Worm (Caenorhabditis elegans) whole organism, L1 larva: ENCODE data around the gene wht-1.

ENCODE experiments used
- C16A3.4 ChIP-seq: fragments of 150-350 bp; optimal IDR thresholded peaks from 2 replicates; lab custom pipeline; 2014; ENCODE audit warnings: missing biosample characterization, missing genetic modification characterization
- C34B4.2 ChIP-seq: sonication (generic microtip); optimal IDR thresholded peaks from 2 replicates; lab custom pipeline; 2017; ENCODE audit warnings: mild to moderate bottlenecking, missing genetic modification characterization, missing compliant biosample characterization
- F16B12.6 ChIP-seq: fragments of 150-350 bp; optimal IDR thresholded peaks from 2 replicates; lab custom pipeline; 2014; ENCODE audit warnings: missing biosample characterization, missing genetic modification characterization
- Y116A8C.19 ChIP-seq: sonication (generic microtip); optimal IDR thresholded peaks from 2 replicates; lab custom pipeline; 2016; ENCODE audit warnings: missing compliant biosample characterization, missing genetic modification characterization, borderline replicate concordance
- aha-1 ChIP-seq: fragments of 150-350 bp; optimal IDR thresholded peaks from 2 replicates; lab custom pipeline; 2014; ENCODE audit warnings: missing biosample characterization, missing genetic modification characterization
- alr-1 ChIP-seq: fragments of 200-800 bp; sonication (Bioruptor generic); optimal IDR thresholded peaks from 2 replicates; lab custom pipeline; 2018; ENCODE audit warnings: borderline replicate concordance, mild to moderate bottlenecking, missing genetic modification characterization, missing compliant biosample characterization
- aly-2 ChIP-seq: fragments of 150-350 bp; optimal IDR thresholded peaks from 2 replicates; lab custom pipeline; 2014; ENCODE audit warnings: missing biosample characterization, missing genetic modification characterization
- ama-1 ChIP-seq: fragments of 150-350 bp; optimal IDR thresholded peaks from 2 replicates; lab custom pipeline; 2014
- blmp-1 ChIP-seq: fragments of 150-350 bp; optimal IDR thresholded peaks from 2 replicates; lab custom pipeline; 2014; ENCODE audit warnings: missing biosample characterization, missing genetic modification characterization
- ceh-63 ChIP-seq: fragments of 200-800 bp; sonication (Bioruptor generic); optimal IDR thresholded peaks from 2 replicates; lab custom pipeline; 2018; ENCODE audit warnings: mild to moderate bottlenecking, missing genetic modification characterization, missing compliant biosample characterization
- ceh-8 ChIP-seq: fragments of 200-800 bp; sonication (Bioruptor generic); optimal IDR thresholded peaks from 2 replicates; lab custom pipeline; 2018; ENCODE audit warnings: mild to moderate bottlenecking, missing genetic modification characterization, moderate library complexity, missing compliant biosample characterization
- ceh-88 ChIP-seq: fragments of 200-800 bp; sonication (Bioruptor generic); IDR thresholded peaks from 2 replicates; pipeline ENCODE4 v1.3.6; 2022; ENCODE audit warnings: missing genetic modification characterization, missing compliant biosample characterization
- ceh-90 ChIP-seq: sonication (generic microtip); optimal IDR thresholded peaks from 2 replicates; lab custom pipeline; 2016; ENCODE audit warnings: missing genetic modification characterization, missing compliant biosample characterization
- ces-1 ChIP-seq: fragments of 150-350 bp; optimal IDR thresholded peaks from 2 replicates; lab custom pipeline; 2014; ENCODE audit warnings: missing biosample characterization, missing genetic modification reagents, missing genetic modification characterization
- dsc-1 ChIP-seq: sonication (generic microtip); optimal IDR thresholded peaks from 2 replicates; lab custom pipeline; 2016; ENCODE audit warnings: mild to moderate bottlenecking, missing genetic modification characterization, missing compliant biosample characterization
- efl-1 ChIP-seq, 4 experiments: fragments of 150-350 bp; optimal IDR thresholded peaks in 3 of 4; peaks in 1 of 4; 1 replicate in 1 of 4; 2 replicates in 3 of 4; lab custom pipeline; 2014; ENCODE audit warnings: missing biosample characterization in 2 of 4, missing genetic modification characterization in 2 of 4, missing genetic modification reagents in 2 of 4
- efl-3 ChIP-seq: fragments of 200-800 bp; sonication (Bioruptor generic); optimal IDR thresholded peaks from 2 replicates; lab custom pipeline; 2018; ENCODE audit warnings: mild to moderate bottlenecking, missing genetic modification characterization, missing compliant biosample characterization
- egl-13 ChIP-seq: sonication (generic microtip); optimal IDR thresholded peaks from 2 replicates; lab custom pipeline; 2016; ENCODE audit warnings: missing genotype, missing genetic modification reagents, missing genetic modification characterization, missing compliant biosample characterization
- egl-27 ChIP-seq, 2 experiments: fragments of 150-350 bp in 1 of 2; sonication (generic microtip); optimal IDR thresholded peaks; 3 replicates each; lab custom pipeline; 2017 to 2018; ENCODE audit warnings: missing biosample characterization in 2 of 2, missing genetic modification characterization in 2 of 2, missing genetic modification reagents in 2 of 2
- fkh-10 ChIP-seq: sonication (generic microtip); optimal IDR thresholded peaks from 2 replicates; lab custom pipeline; 2017; ENCODE audit warnings: missing biosample characterization, missing genetic modification reagents, missing genetic modification characterization
- fkh-8 ChIP-seq: sonication (generic microtip); optimal IDR thresholded peaks from 2 replicates; lab custom pipeline; 2016; ENCODE audit warnings: mild to moderate bottlenecking, missing genetic modification characterization, missing compliant biosample characterization
- grh-1 ChIP-seq: fragments of 200-800 bp; sonication (Bioruptor generic); IDR thresholded peaks from 2 replicates; pipeline ENCODE4 v1.3.6; 2022; ENCODE audit warnings: missing genetic modification reagents, missing genetic modification characterization, missing compliant biosample characterization
- hlh-4 ChIP-seq: sonication (generic microtip); optimal IDR thresholded peaks from 2 replicates; lab custom pipeline; 2016; ENCODE audit warnings: mild to moderate bottlenecking, missing genetic modification characterization, missing compliant biosample characterization
- hpl-2 ChIP-seq: fragments of 150-350 bp; optimal IDR thresholded peaks from 2 replicates; lab custom pipeline; 2014; ENCODE audit warnings: missing biosample characterization, missing genetic modification reagents, missing genetic modification characterization
- irx-1 ChIP-seq: sonication (generic microtip); optimal IDR thresholded peaks from 2 replicates; lab custom pipeline; 2016; ENCODE audit warnings: missing genetic modification characterization, missing compliant biosample characterization
- lin-13 ChIP-seq: fragments of 150-350 bp; optimal IDR thresholded peaks from 2 replicates; lab custom pipeline; 2014; ENCODE audit warnings: missing biosample characterization, missing genetic modification reagents, missing genetic modification characterization
- lin-14 ChIP-seq: fragments of 200-800 bp; sonication (Bioruptor generic); optimal IDR thresholded peaks from 2 replicates; lab custom pipeline; 2018; ENCODE audit warnings: mild to moderate bottlenecking, missing genetic modification characterization, moderate library complexity, missing compliant biosample characterization
- lin-35 ChIP-seq, 2 experiments: fragments of 150-350 bp; optimal IDR thresholded peaks; 2 replicates each; lab custom pipeline; 2014; ENCODE audit warnings: missing biosample characterization in 2 of 2, missing genetic modification characterization in 2 of 2, missing genetic modification reagents in 2 of 2
- lin-39 ChIP-seq: fragments of 150-350 bp; optimal IDR thresholded peaks from 2 replicates; lab custom pipeline; 2014; ENCODE audit warnings: missing biosample characterization, missing genetic modification reagents, missing genetic modification characterization
- lsy-2 ChIP-seq, 2 experiments: fragments of 150-350 bp; optimal IDR thresholded peaks; 2 replicates each; lab custom pipeline; 2014; ENCODE audit warnings: missing biosample characterization in 2 of 2, missing genetic modification characterization in 2 of 2
- mep-1 ChIP-seq: fragments of 150-350 bp; optimal IDR thresholded peaks from 2 replicates; lab custom pipeline; 2014; ENCODE audit warnings: missing biosample characterization, missing genetic modification characterization
- nhr-19 ChIP-seq: fragments of 200-800 bp; sonication (Bioruptor generic); conservative IDR thresholded peaks from 2 replicates; pipeline ENCODE4 v1.3.6; 2022; ENCODE audit warnings: missing genetic modification characterization, missing compliant biosample characterization
- nhr-20 ChIP-seq: sonication (generic microtip); optimal IDR thresholded peaks from 2 replicates; lab custom pipeline; 2016; ENCODE audit warnings: mild to moderate bottlenecking, missing genetic modification characterization, missing compliant biosample characterization
- nhr-28 ChIP-seq: fragments of 150-350 bp; optimal IDR thresholded peaks from 2 replicates; lab custom pipeline; 2014; ENCODE audit warnings: missing biosample characterization, missing genetic modification characterization
- nhr-47 ChIP-seq: sonication (generic microtip); optimal IDR thresholded peaks from 2 replicates; lab custom pipeline; 2016; ENCODE audit warnings: mild to moderate bottlenecking, missing genetic modification characterization, moderate library complexity, missing compliant biosample characterization
- nhr-71 ChIP-seq: sonication (generic microtip); optimal IDR thresholded peaks from 2 replicates; lab custom pipeline; 2016; ENCODE audit warnings: mild to moderate bottlenecking, missing genetic modification characterization, moderate library complexity, missing compliant biosample characterization
- nhr-77 ChIP-seq: fragments of 150-350 bp; optimal IDR thresholded peaks from 2 replicates; lab custom pipeline; 2014; ENCODE audit warnings: missing biosample characterization, missing genetic modification characterization
- nhr-85 ChIP-seq: sonication (generic microtip); peaks from one replicate; lab custom pipeline; 2016; ENCODE audit warnings: missing genetic modification characterization, inconsistent platforms, missing compliant biosample characterization
- pax-3 ChIP-seq: fragments of 200-800 bp; sonication (Bioruptor generic); optimal IDR thresholded peaks from 2 replicates; lab custom pipeline; 2018; ENCODE audit warnings: mild to moderate bottlenecking, missing genetic modification characterization, moderate library complexity, missing compliant biosample characterization
- rnt-1 ChIP-seq: sonication (generic microtip); optimal IDR thresholded peaks from 2 replicates; lab custom pipeline; 2016; ENCODE audit warnings: mild to moderate bottlenecking, missing genetic modification characterization, moderate library complexity, missing compliant biosample characterization
- skn-1 ChIP-seq: fragments of 150-350 bp; optimal IDR thresholded peaks from 2 replicates; lab custom pipeline; 2014; ENCODE audit warnings: missing biosample characterization, missing genetic modification characterization
- snu-23 ChIP-seq: sonication (generic microtip); optimal IDR thresholded peaks from 2 replicates; lab custom pipeline; 2016; ENCODE audit warnings: missing genetic modification characterization, missing compliant biosample characterization
- sptf-1 ChIP-seq: fragments of 150-350 bp; optimal IDR thresholded peaks from 2 replicates; lab custom pipeline; 2014; ENCODE audit warnings: missing biosample characterization, missing genetic modification characterization
- sup-37 ChIP-seq: fragments of 200-800 bp; sonication (Bioruptor generic); optimal IDR thresholded peaks from 2 replicates; lab custom pipeline; 2018; ENCODE audit warnings: mild to moderate bottlenecking, missing genetic modification characterization, missing compliant biosample characterization
- swsn-7 ChIP-seq: sonication (generic microtip); optimal IDR thresholded peaks from 2 replicates; lab custom pipeline; 2016; ENCODE audit warnings: missing genetic modification characterization, missing compliant biosample characterization
- unc-62 ChIP-seq: fragments of 150-350 bp; optimal IDR thresholded peaks from 2 replicates; lab custom pipeline; 2014; ENCODE audit warnings: missing biosample characterization, missing genetic modification reagents, missing genetic modification characterization
- unc-86 ChIP-seq: sonication (generic microtip); optimal IDR thresholded peaks from 2 replicates; lab custom pipeline; 2016; ENCODE audit warnings: missing genetic modification characterization, missing compliant biosample characterization
- vab-15 ChIP-seq: sonication (generic microtip); optimal IDR thresholded peaks from 2 replicates; lab custom pipeline; 2017; ENCODE audit warnings: missing genotype, mild to moderate bottlenecking, missing genetic modification characterization, missing compliant biosample characterization
- xbp-1 ChIP-seq: sonication (generic microtip); optimal IDR thresholded peaks from 2 replicates; lab custom pipeline; 2016; ENCODE audit warnings: missing genetic modification characterization, missing compliant biosample characterization
- zip-4 ChIP-seq: fragments of 200-800 bp; sonication (Bioruptor generic); optimal IDR thresholded peaks from 2 replicates; lab custom pipeline; 2018; ENCODE audit warnings: mild to moderate bottlenecking, missing genetic modification characterization, moderate library complexity, missing compliant biosample characterization
- ztf-11 ChIP-seq, 2 experiments: sonication (generic microtip); optimal IDR thresholded peaks; 2 replicates each; lab custom pipeline; 2016 to 2017; ENCODE audit warnings: missing genetic modification characterization in 2 of 2, missing biosample characterization in 1 of 2, missing compliant biosample characterization in 1 of 2
- ztf-4 ChIP-seq: fragments of 150-350 bp; optimal IDR thresholded peaks from 2 replicates; lab custom pipeline; 2014; ENCODE audit warnings: missing biosample characterization, missing genetic modification characterization

Gene wht-1

ce11 chrIII:6078917-6079316, 8.6 kb downstream of the wht-1 start:
- TF ChIP-seq swsn-7 (tag; lab: Kevin White, UChicago) (peak; percentile 16), aha-1 (tag; lab: Kevin White, UChicago) (no peak), mep-1 (tag; lab: Kevin White, UChicago) (peak; percentile 25), aly-2 (tag; lab: Kevin White, UChicago) (no peak), nhr-85 (tag; lab: Kevin White, UChicago) (no peak), xbp-1 (tag; lab: Kevin White, UChicago) (no peak), nhr-71 (tag; lab: Kevin White, UChicago) (peak; percentile 32), dsc-1 (tag; lab: Kevin White, UChicago) (no peak), rnt-1 (tag; lab: Kevin White, UChicago) (peak; percentile 43), lin-14 (GFP tag; lab: Kevin White, UChicago) (peak; percentile 53), ces-1 (GFP tag; lab: Kevin White, UChicago) (no peak), ceh-88 (no peak), lin-39 (tag; lab: Kevin White, UChicago) (no peak), ceh-90 (no peak), egl-13 (no peak), grh-1 (GFP tag; lab: Robert Waterston, UW) (no peak), nhr-77 (tag; lab: Kevin White, UChicago) (no peak), efl-1 (optimal IDR thresholded peaks at IDR 0.05; lab: Kevin White, UChicago) (peak; percentile 9 to 20), efl-1 (GFP tag; optimal IDR thresholded peaks at IDR 0.05 in 1 of 2; lab: Kevin White, UChicago) (peak in 1 of 2 experiments; percentile 65), pax-3 (no peak), unc-86 (tag; lab: Kevin White, UChicago) (peak; percentile 25), nhr-20 (tag; lab: Kevin White, UChicago) (no peak), nhr-47 (tag; lab: Kevin White, UChicago) (no peak), blmp-1 (tag; lab: Kevin White, UChicago) (peak; percentile 2), lsy-2 (tag; optimal IDR thresholded peaks at IDR 0.05; lab: Kevin White, UChicago) (peak in 1 of 2 experiments; percentile 29), egl-27 (tag; optimal IDR thresholded peaks at IDR 0.05; lab: Kevin White, UChicago) (no peak), lin-35 (GFP tag; optimal IDR thresholded peaks at IDR 0.05; lab: Kevin White, UChicago) (no peak), vab-15 (tag; lab: Kevin White, UChicago) (peak; percentile 30), snu-23 (GFP tag; lab: Kevin White, UChicago) (peak; percentile 29), ceh-8 (no peak), nhr-19 (GFP tag; lab: Robert Waterston, UW) (no peak), ama-1 (lab: Kevin White, UChicago) (no peak), ztf-11 (tag; optimal IDR thresholded peaks at IDR 0.05; lab: Kevin White, UChicago) (peak in 1 of 2 experiments; percentile 7), skn-1 (no peak), Y116A8C.19 (tag; lab: Kevin White, UChicago) (no peak), ceh-63 (no peak)
- TF ChIP-seq, all 84 proteins: peak for 12

ce11 chrIII:6077973-6078372, 9.6 kb downstream of the wht-1 start:
- TF ChIP-seq C34B4.2 (tag; lab: Kevin White, UChicago): no peak
- no peak for TF ChIP-seq ceh-90
- peak; percentile 12 for TF ChIP-seq unc-86 (tag; lab: Kevin White, UChicago)
- TF ChIP-seq nhr-71 (tag; lab: Kevin White, UChicago): peak; percentile 19
- no peak for TF ChIP-seq irx-1 (tag; lab: Kevin White, UChicago)
- no peak for TF ChIP-seq nhr-77 (tag; lab: Kevin White, UChicago)
- no peak for TF ChIP-seq efl-3 (GFP tag; lab: Kevin White, UChicago)
- no peak for TF ChIP-seq C16A3.4 (tag; lab: Kevin White, UChicago)
- no peak for TF ChIP-seq sptf-1
- TF ChIP-seq lin-13: no peak
- TF ChIP-seq hlh-4 (tag; lab: Kevin White, UChicago): no peak
- TF ChIP-seq fkh-8 (tag; lab: Kevin White, UChicago): no peak
- no peak for TF ChIP-seq ztf-4 (tag; lab: Kevin White, UChicago)
- no peak for TF ChIP-seq zip-4 (GFP tag; lab: Kevin White, UChicago)
- no peak for TF ChIP-seq fkh-10 (GFP tag; lab: Kevin White, UChicago)
- TF ChIP-seq sup-37 (GFP tag; lab: Kevin White, UChicago): no peak
- TF ChIP-seq nhr-28 (tag; lab: Kevin White, UChicago): no peak
- no peak for TF ChIP-seq alr-1 (tag; lab: Kevin White, UChicago)
- TF ChIP-seq blmp-1 (tag; lab: Kevin White, UChicago): peak; percentile 14
- TF ChIP-seq hpl-2 (GFP tag; lab: Kevin White, UChicago): no peak
- no peak for TF ChIP-seq unc-62 (GFP tag; lab: Kevin White, UChicago)
- no peak for TF ChIP-seq efl-1 (optimal IDR thresholded peaks at IDR 0.05; lab: Kevin White, UChicago)
- no peak for TF ChIP-seq efl-1 (GFP tag; optimal IDR thresholded peaks at IDR 0.05 in 1 of 2; lab: Kevin White, UChicago)
- no peak for TF ChIP-seq grh-1 (GFP tag; lab: Robert Waterston, UW)
- no peak for TF ChIP-seq lin-39 (tag; lab: Kevin White, UChicago)
- peak; percentile 44 for TF ChIP-seq mep-1 (tag; lab: Kevin White, UChicago)
- no peak for TF ChIP-seq F16B12.6
